Fruit fly (Drosophila melanogaster): ENCODE results near the gene lqfR.
A peak's percentile ranks its signal among the peaks of the same experiment; 100 is the strongest.

Gene lqfR

dm6 chr3R:22400246-22400645, 10.9 kb upstream of the lqfR start:
- TF ChIP-seq Mnt (GFP tag; optimal IDR thresholded peaks at IDR 0.05) (no peak), Hr96 (GFP tag; optimal IDR thresholded peaks at IDR 0.05) (no peak), toe (GFP tag; optimal IDR thresholded peaks at IDR 0.05) (no peak), Clk (GFP tag; optimal IDR thresholded peaks at IDR 0.05) (no peak), CG14711 (tag; optimal IDR thresholded peaks at IDR 0.05) (no peak), CG7101 (tag; optimal IDR thresholded peaks at IDR 0.05) (no peak), ovo (GFP tag; optimal IDR thresholded peaks at IDR 0.05) (no peak), CG1620 (GFP tag; optimal IDR thresholded peaks at IDR 0.05) (no peak), CG11617 (GFP tag; optimal IDR thresholded peaks at IDR 0.05) (no peak), CG5204 (GFP tag; optimal IDR thresholded peaks at IDR 0.05) (no peak), cic (GFP tag; optimal IDR thresholded peaks at IDR 0.05) (no peak), bab1 (GFP tag; optimal IDR thresholded peaks at IDR 0.05) (no peak), pad (GFP tag; optimal IDR thresholded peaks at IDR 0.05) (no peak), tj (GFP tag; optimal IDR thresholded peaks at IDR 0.05) (no peak), cnc (optimal IDR thresholded peaks at IDR 0.05) (no peak), CG7045 (GFP tag; optimal IDR thresholded peaks at IDR 0.05) (no peak), kay (GFP tag; ENCODE audit: borderline replicate concordance) (no peak), CG12768 (GFP tag; optimal IDR thresholded peaks at IDR 0.05) (no peak), CG33017 (tag; optimal IDR thresholded peaks at IDR 0.05) (no peak)

- TF ChIP-seq pad (GFP tag; optimal IDR thresholded peaks at IDR 0.05) (no peak), CG14711 (tag; optimal IDR thresholded peaks at IDR 0.05) (no peak), CG11617 (GFP tag; optimal IDR thresholded peaks at IDR 0.05) (no peak), CG7045 (GFP tag; optimal IDR thresholded peaks at IDR 0.05) (no peak), cnc (optimal IDR thresholded peaks at IDR 0.05) (no peak), CG7101 (tag; optimal IDR thresholded peaks at IDR 0.05) (no peak), CG12768 (GFP tag; optimal IDR thresholded peaks at IDR 0.05) (no peak), Clk (GFP tag; optimal IDR thresholded peaks at IDR 0.05) (no peak), Crg-1 (GFP tag; optimal IDR thresholded peaks at IDR 0.05) (no peak), cic (GFP tag; optimal IDR thresholded peaks at IDR 0.05) (no peak), kay (GFP tag; ENCODE audit: borderline replicate concordance) (no peak), ovo (GFP tag; optimal IDR thresholded peaks at IDR 0.05) (no peak), toe (GFP tag; optimal IDR thresholded peaks at IDR 0.05) (no peak), tj (GFP tag; optimal IDR thresholded peaks at IDR 0.05) (no peak), bab1 (GFP tag; optimal IDR thresholded peaks at IDR 0.05) (no peak), Hr96 (GFP tag; optimal IDR thresholded peaks at IDR 0.05) (no peak), CG1620 (GFP tag; optimal IDR thresholded peaks at IDR 0.05) (no peak), CG5204 (GFP tag; optimal IDR thresholded peaks at IDR 0.05) (no peak), Mnt (GFP tag; optimal IDR thresholded peaks at IDR 0.05) (no peak), CG33017 (tag; optimal IDR thresholded peaks at IDR 0.05) (no peak)
These were observed 8.7 kb upstream of the lqfR start, which contains the start of gene CG13856 for dm6 chr3R:22402355-22402754. Gene CG13856, plus strand, starts transcription at chr3R:22402655.

dm6 chr3R:22405639-22406038, 5.5 kb upstream of the lqfR start, which contains the start of gene CG13855:
Gene CG13855, plus strand, starts transcription at chr3R:22405939.
- TF ChIP-seq CG12768 (GFP tag; optimal IDR thresholded peaks at IDR 0.05): no peak
- no peak for TF ChIP-seq ovo (GFP tag; optimal IDR thresholded peaks at IDR 0.05)
- TF ChIP-seq cic (GFP tag; optimal IDR thresholded peaks at IDR 0.05): no peak
- TF ChIP-seq cnc (optimal IDR thresholded peaks at IDR 0.05): no peak
- TF ChIP-seq bab1 (GFP tag; optimal IDR thresholded peaks at IDR 0.05): no peak
- TF ChIP-seq CG1620 (GFP tag; optimal IDR thresholded peaks at IDR 0.05): no peak
- no peak for TF ChIP-seq CG7045 (GFP tag; optimal IDR thresholded peaks at IDR 0.05)
- TF ChIP-seq Crg-1 (GFP tag; optimal IDR thresholded peaks at IDR 0.05): no peak
- TF ChIP-seq toe (GFP tag; optimal IDR thresholded peaks at IDR 0.05): no peak
- TF ChIP-seq CG14711 (tag; optimal IDR thresholded peaks at IDR 0.05): no peak
- TF ChIP-seq Clk (GFP tag; optimal IDR thresholded peaks at IDR 0.05): no peak
- TF ChIP-seq pad (GFP tag; optimal IDR thresholded peaks at IDR 0.05): no peak
- no peak for TF ChIP-seq CG33017 (tag; optimal IDR thresholded peaks at IDR 0.05)
- no peak for TF ChIP-seq kay (GFP tag; ENCODE audit: borderline replicate concordance)
- TF ChIP-seq tj (GFP tag; optimal IDR thresholded peaks at IDR 0.05): no peak
- no peak for TF ChIP-seq CG11617 (GFP tag; optimal IDR thresholded peaks at IDR 0.05)
- TF ChIP-seq Mnt (GFP tag; optimal IDR thresholded peaks at IDR 0.05): no peak
- TF ChIP-seq Hr96 (GFP tag; optimal IDR thresholded peaks at IDR 0.05): no peak

- TF ChIP-seq cic (GFP tag; optimal IDR thresholded peaks at IDR 0.05) (peak; percentile 55), pad (GFP tag; optimal IDR thresholded peaks at IDR 0.05) (no peak), kay (GFP tag; ENCODE audit: borderline replicate concordance) (peak; percentile 14), CG12768 (GFP tag; optimal IDR thresholded peaks at IDR 0.05) (peak; percentile 7), Mnt (GFP tag; optimal IDR thresholded peaks at IDR 0.05) (peak; percentile 20), Clk (GFP tag; optimal IDR thresholded peaks at IDR 0.05) (no peak), CG7045 (GFP tag; optimal IDR thresholded peaks at IDR 0.05) (no peak), Hr96 (GFP tag; optimal IDR thresholded peaks at IDR 0.05) (peak; percentile 12)
These were observed 932 bp downstream of the lqfR start for dm6 chr3R:22411879-22412587.

- TF ChIP-seq pad (GFP tag; optimal IDR thresholded peaks at IDR 0.05) (peak; percentile 27), CG11617 (GFP tag; optimal IDR thresholded peaks at IDR 0.05) (peak; percentile 6), kay (GFP tag; ENCODE audit: borderline replicate concordance) (peak; percentile 88), bab1 (GFP tag; optimal IDR thresholded peaks at IDR 0.05) (peak; percentile 67), Mnt (GFP tag; optimal IDR thresholded peaks at IDR 0.05) (peak; percentile 100), CG7101 (tag; optimal IDR thresholded peaks at IDR 0.05) (peak; percentile 45), ovo (GFP tag; optimal IDR thresholded peaks at IDR 0.05) (no peak), CG14711 (tag; optimal IDR thresholded peaks at IDR 0.05) (peak; percentile 19), Clk (GFP tag; optimal IDR thresholded peaks at IDR 0.05) (no peak), CG7045 (GFP tag; optimal IDR thresholded peaks at IDR 0.05) (no peak), CG5204 (GFP tag; optimal IDR thresholded peaks at IDR 0.05) (no peak), cic (GFP tag; optimal IDR thresholded peaks at IDR 0.05) (peak; percentile 27)
These were observed 9.8 kb downstream of the lqfR start, which contains the start of the genes Nop56 and mats for dm6 chr3R:22420911-22421310. Gene Nop56, minus strand, starts transcription at chr3R:22421068. Gene mats, plus strand, starts transcription at chr3R:22421161.

Data from whole organism, adult.